Worm (Caenorhabditis elegans) whole organism, L4/young adult: ENCODE data around the gene F10E9.2.
"Not testable (repeated sequence)": the region's sequence is repeated elsewhere in the genome, so short reads cannot be mapped to it uniquely, and the experiment has no call there.

Experiments used
- W03F9.2 ChIP-seq: fragments of 150-350 bp; optimal IDR thresholded peaks from 2 replicates; lab custom pipeline; 2014; ENCODE audit warnings: missing biosample characterization, missing genetic modification characterization
- him-1 ChIP-seq: sonication (generic microtip); optimal IDR thresholded peaks from 2 replicates; lab custom pipeline; 2016; ENCODE audit warnings: missing genotype, missing genetic modification reagents, missing genetic modification characterization, missing compliant biosample characterization

ce11 chrIII:8347822-8348221, 35.3 kb downstream of the F10E9.2 start, which contains the start of gene clc-29:
- TF ChIP-seq him-1 (tag; lab: Kevin White, UChicago); W03F9.2: not testable (repeated sequence)
